Fruit fly (Drosophila melanogaster) whole organism, adult: ENCODE data around the gene CG2187.

Source experiments
- CG14711 ChIP-seq: fragments of 200-800 bp; sonication (Bioruptor generic); optimal IDR thresholded peaks from 2 replicates; lab custom pipeline; 2018; ENCODE audit warnings: missing biosample characterization, mild to moderate bottlenecking, missing genetic modification characterization, moderate library complexity
- CG33017 ChIP-seq: fragments of 200-800 bp; sonication (Bioruptor generic); optimal IDR thresholded peaks from 2 replicates; lab custom pipeline; 2018; ENCODE audit warnings: missing biosample characterization, mild to moderate bottlenecking, missing genetic modification characterization, moderate library complexity
- CG5204 ChIP-seq: fragments of 200-800 bp; sonication (Bioruptor generic); optimal IDR thresholded peaks from 2 replicates; lab custom pipeline; 2016; ENCODE audit warnings: missing biosample characterization, missing genetic modification characterization
- CG7045 ChIP-seq: fragments of 200-800 bp; sonication (Bioruptor generic); optimal IDR thresholded peaks from 2 replicates; lab custom pipeline; 2017; ENCODE audit warnings: missing biosample characterization, mild to moderate bottlenecking, missing genetic modification characterization
- Clk ChIP-seq: fragments of 200-800 bp; sonication (Bioruptor generic); optimal IDR thresholded peaks from 2 replicates; lab custom pipeline; 2017; ENCODE audit warnings: missing biosample characterization, missing genetic modification characterization
- Crg-1 ChIP-seq: fragments of 200-800 bp; sonication (Bioruptor generic); optimal IDR thresholded peaks from 2 replicates; lab custom pipeline; 2016; ENCODE audit warnings: missing biosample characterization, missing genetic modification characterization
- Mnt ChIP-seq: fragments of 200-800 bp; sonication (Bioruptor generic); optimal IDR thresholded peaks from 2 replicates; lab custom pipeline; 2016; ENCODE audit warnings: missing biosample characterization, mild to moderate bottlenecking, missing genetic modification characterization
- bab1 ChIP-seq: fragments of 200-800 bp; sonication (Bioruptor generic); optimal IDR thresholded peaks from 3 replicates; lab custom pipeline; 2019; ENCODE audit warnings: missing biosample characterization, mild to moderate bottlenecking, missing genetic modification characterization, moderate library complexity
- cic ChIP-seq: fragments of 200-800 bp; sonication (Bioruptor generic); optimal IDR thresholded peaks from 2 replicates; lab custom pipeline; 2017; ENCODE audit warnings: missing biosample characterization, mild to moderate bottlenecking, missing genetic modification characterization, moderate library complexity
- kay ChIP-seq: fragments of 200-800 bp; sonication (Bioruptor generic); peaks from one replicate; lab custom pipeline; 2016; ENCODE audit warnings: missing biosample characterization, missing genetic modification characterization, borderline replicate concordance
- toe ChIP-seq: fragments of 200-800 bp; sonication (Bioruptor generic); optimal IDR thresholded peaks from 2 replicates; lab custom pipeline; 2016; ENCODE audit warnings: missing biosample characterization, missing genetic modification characterization

dm6 chr3R:31724580-31725320 lies 33.7 kb downstream of the CG2187 start:
- TF ChIP-seq bab1 (GFP tag; lab: Kevin White, UChicago), result peak; percentile 37
- no peak for TF ChIP-seq CG33017 (tag; lab: Kevin White, UChicago)
- TF ChIP-seq CG7045 (GFP tag; lab: Kevin White, UChicago), result no peak
- no peak for TF ChIP-seq kay (GFP tag; lab: Kevin White, UChicago)
- no peak for TF ChIP-seq Crg-1 (GFP tag; lab: Kevin White, UChicago)
- no peak for TF ChIP-seq toe (GFP tag; lab: Kevin White, UChicago)
- TF ChIP-seq CG14711 (tag; lab: Kevin White, UChicago), result no peak
- TF ChIP-seq cic (GFP tag; lab: Kevin White, UChicago), result no peak
- TF ChIP-seq CG5204 (GFP tag; lab: Kevin White, UChicago), result no peak
- no peak for TF ChIP-seq Mnt (GFP tag; lab: Kevin White, UChicago)
- TF ChIP-seq Clk (GFP tag; lab: Kevin White, UChicago), result no peak
